Fruit fly (Drosophila melanogaster): ENCODE data around the gene RpL3.

RpL3 gene

DNA sequence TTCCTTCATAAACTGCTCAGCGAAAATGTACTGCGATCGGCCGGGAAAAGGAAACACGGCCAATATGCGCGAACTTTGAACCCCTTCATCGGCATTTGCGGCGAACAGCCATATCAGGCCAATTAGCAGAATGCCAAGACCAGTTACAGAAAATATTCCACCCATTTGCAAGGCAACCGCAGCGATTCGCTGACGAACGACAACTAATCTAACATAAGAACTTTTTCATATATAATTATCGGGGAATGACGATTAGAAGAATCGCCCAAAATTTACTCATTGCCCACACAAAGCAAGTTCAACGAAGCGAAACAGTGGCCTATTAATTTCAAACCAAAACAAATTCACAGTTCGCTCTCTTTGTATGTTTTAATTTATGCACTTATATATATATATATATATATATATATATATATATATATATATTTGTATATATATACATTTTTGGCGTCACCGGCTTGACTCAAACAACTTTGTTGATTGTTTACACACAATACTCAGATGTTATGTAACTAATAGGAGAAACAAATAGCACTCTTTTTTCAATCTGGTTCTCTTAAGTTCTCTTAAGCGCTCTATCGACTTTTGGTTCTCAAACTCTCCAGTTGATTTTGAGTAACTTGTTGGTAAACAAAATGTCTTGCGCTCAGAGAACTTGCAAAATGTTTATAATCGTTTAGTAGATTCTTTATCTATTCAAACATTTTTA lies 49.1 kb upstream of the RpL3 start, which contains the start of gene Ugt35A1:
TSS of gene Ugt35A1 (minus strand) at position 205 of the 709 bp plus-strand sequence.
- no peak for TF ChIP-seq trem (tag; optimal IDR thresholded peaks at IDR 0.05)
- TF ChIP-seq CG11093 (GFP tag; IDR thresholded peaks at IDR 0.05): no peak
- peak; percentile 67 to 75 for TF ChIP-seq Trl (optimal IDR thresholded peaks at IDR 0.05)
- TF ChIP-seq Trl (GFP tag; optimal IDR thresholded peaks at IDR 0.05): no peak
- TF ChIP-seq Abd-B (GFP tag; optimal IDR thresholded peaks at IDR 0.05): no peak
- TF ChIP-seq caup (GFP tag; optimal IDR thresholded peaks at IDR 0.05; ENCODE audit: severe bottlenecking): no peak
- no peak for TF ChIP-seq CG9437 (GFP tag; optimal IDR thresholded peaks at IDR 0.05)
- peak; percentile 44; the same call in 1 of the 2 replicates for TF ChIP-seq GATAe (GFP tag; conservative IDR thresholded peaks at IDR 0.05)
- TF ChIP-seq Antp (GFP tag; optimal IDR thresholded peaks at IDR 0.05): no peak
- no peak for TF ChIP-seq nerfin-1 (tag; optimal IDR thresholded peaks at IDR 0.05)
- no peak for TF ChIP-seq CG2678 (tag; optimal IDR thresholded peaks at IDR 0.05)
- TF ChIP-seq NFAT (GFP tag; IDR thresholded peaks at IDR 0.05): no peak
- TF ChIP-seq Jarid2 (GFP tag; optimal IDR thresholded peaks at IDR 0.05): peak; percentile 71
- no peak for TF ChIP-seq hkb (optimal IDR thresholded peaks at IDR 0.05)
- no peak for TF ChIP-seq hkb (GFP tag; IDR thresholded peaks at IDR 0.05)
- TF ChIP-seq Nf-YC (tag; optimal IDR thresholded peaks at IDR 0.05): no peak
- TF ChIP-seq Ets65A (GFP tag): no peak
- no peak for TF ChIP-seq CG1529 (GFP tag; optimal IDR thresholded peaks at IDR 0.05)
- TF ChIP-seq pfk (GFP tag; optimal IDR thresholded peaks at IDR 0.05): no peak
- no peak for TF ChIP-seq Ssrp (tag; optimal IDR thresholded peaks at IDR 0.05)
- TF ChIP-seq gfzf (GFP tag; optimal IDR thresholded peaks at IDR 0.05): no peak
- no peak for TF ChIP-seq fd96Cb (tag; optimal IDR thresholded peaks at IDR 0.05)
- no peak for TF ChIP-seq CG16863 (GFP tag; optimal IDR thresholded peaks at IDR 0.05)
- no peak for TF ChIP-seq ham (GFP tag; IDR thresholded peaks at IDR 0.05)
- TF ChIP-seq jing (GFP tag; optimal IDR thresholded peaks at IDR 0.05): no peak
- TF ChIP-seq sug (tag; optimal IDR thresholded peaks at IDR 0.05): peak; percentile 28
- TF ChIP-seq CG7786 (GFP tag; optimal IDR thresholded peaks at IDR 0.05): no peak
- no peak for TF ChIP-seq Lpt (GFP tag; optimal IDR thresholded peaks at IDR 0.05)
- no peak for TF ChIP-seq CG17359 (tag; optimal IDR thresholded peaks at IDR 0.05)
- no peak for TF ChIP-seq CG15601 (tag; optimal IDR thresholded peaks at IDR 0.05)
- no peak for TF ChIP-seq CG6813 (GFP tag; optimal IDR thresholded peaks at IDR 0.05)
- TF ChIP-seq Ravus (GFP tag; IDR thresholded peaks at IDR 0.05): no peak
- peak; percentile 68 for TF ChIP-seq mirr (GFP tag; optimal IDR thresholded peaks at IDR 0.05)
- no peak for TF ChIP-seq PHDP (tag; optimal IDR thresholded peaks at IDR 0.05)
- TF ChIP-seq Hr3 (GFP tag; optimal IDR thresholded peaks at IDR 0.05): no peak
- no peak for TF ChIP-seq da (GFP tag; optimal IDR thresholded peaks at IDR 0.05)
- no peak for TF ChIP-seq salm (tag; optimal IDR thresholded peaks at IDR 0.05)
- TF ChIP-seq ato (GFP tag; IDR thresholded peaks at IDR 0.05; ENCODE audit: partially characterized antibody): no peak
- TF ChIP-seq CG33213 (GFP tag; optimal IDR thresholded peaks at IDR 0.05): no peak
- no peak for TF ChIP-seq Gsc (GFP tag; IDR thresholded peaks at IDR 0.05)
- TF ChIP-seq chinmo (GFP tag; IDR thresholded peaks at IDR 0.05; ENCODE audit: partially characterized antibody): 0 out of 4 replicates have a peak, but pooled peaks have one; percentile 76
- no peak for TF ChIP-seq Dip2 (GFP tag; IDR thresholded peaks at IDR 0.05)
- peak; percentile 10 for TF ChIP-seq CG13296 (GFP tag; optimal IDR thresholded peaks at IDR 0.05)
- TF ChIP-seq hth (optimal IDR thresholded peaks at IDR 0.05): no peak
- peak; percentile 91 for TF ChIP-seq exex (tag; optimal IDR thresholded peaks at IDR 0.05)
- no peak for TF ChIP-seq CG7372 (GFP tag; IDR thresholded peaks at IDR 0.05)
- no peak for TF ChIP-seq Meics (GFP tag; optimal IDR thresholded peaks at IDR 0.05)
- TF ChIP-seq Hr78 (GFP tag; optimal IDR thresholded peaks at IDR 0.05): peak in 1 of 2 experiments; percentile 1
- no peak for TF ChIP-seq prd (optimal IDR thresholded peaks at IDR 0.05)
- no peak for TF ChIP-seq prd (GFP tag; IDR thresholded peaks at IDR 0.05)
- no peak for TF ChIP-seq shn (GFP tag; optimal IDR thresholded peaks at IDR 0.05)
